Fruit fly (Drosophila melanogaster): ENCODE measurements around the gene CG33642.

The CG33642 gene

DNA sequence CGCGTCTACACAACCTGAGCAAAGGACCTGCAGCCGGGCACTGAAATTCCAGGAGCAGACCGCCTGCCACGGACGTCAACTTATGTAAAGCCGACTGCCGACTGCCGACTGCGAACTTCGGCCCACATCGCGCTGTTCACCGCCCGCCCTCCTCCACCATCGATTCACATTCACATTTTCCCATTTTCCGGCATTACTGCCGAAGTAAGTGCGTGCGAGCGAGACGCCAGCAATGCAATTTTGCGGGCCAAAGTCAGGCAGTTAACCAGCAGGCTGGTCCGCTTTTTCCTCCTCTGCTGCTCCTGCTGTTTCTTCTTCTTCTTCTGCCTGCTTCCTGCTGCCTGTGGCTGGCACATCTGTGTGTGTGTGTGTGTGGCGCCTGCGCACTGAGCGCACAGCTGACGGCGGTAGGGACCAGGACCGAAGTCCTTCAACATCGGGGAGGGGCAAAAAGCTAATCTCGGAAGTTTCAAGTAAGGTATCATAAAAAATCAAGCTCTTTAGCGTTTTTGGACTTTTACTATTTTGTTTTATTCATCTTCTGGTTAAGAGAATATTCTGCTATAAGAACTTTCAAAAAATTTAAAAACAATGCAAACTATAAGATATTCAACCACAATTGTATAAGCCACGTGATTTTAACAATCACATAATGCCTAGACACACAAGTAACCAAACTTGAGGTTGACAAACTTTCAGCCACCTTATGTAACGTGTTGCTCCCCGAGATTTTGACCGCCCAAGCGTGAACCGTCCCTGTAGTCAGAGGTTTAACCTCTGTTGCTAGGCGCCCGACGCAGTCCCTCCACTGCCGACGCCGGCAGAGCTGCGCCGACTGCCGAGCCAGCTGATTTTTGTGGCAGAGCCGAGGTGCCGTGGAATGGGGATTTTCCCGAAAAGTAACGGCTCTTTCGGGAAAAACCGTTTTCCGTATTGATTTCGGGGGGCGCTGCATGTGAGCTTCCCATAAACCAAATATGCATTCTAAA lies 18.3 kb downstream of the CG33642 start (continued):
- TF ChIP-seq fd96Cb (tag; optimal IDR thresholded peaks at IDR 0.05) (peak; percentile 34), CG11398 (GFP tag; optimal IDR thresholded peaks at IDR 0.05) (peak; percentile 23), inv (GFP tag; IDR thresholded peaks at IDR 0.05; ENCODE audit: partially characterized antibody) (no peak; the same call in 1 of the 2 replicates), dati (GFP tag; IDR thresholded peaks at IDR 0.05) (no peak), jigr1 (GFP tag; IDR thresholded peaks at IDR 0.05) (no peak), CG11247 (GFP tag; IDR thresholded peaks at IDR 0.05) (no peak), dan (GFP tag; IDR thresholded peaks at IDR 0.05) (no peak), sim (GFP tag; IDR thresholded peaks at IDR 0.05) (no peak), gro (GFP tag; optimal IDR thresholded peaks at IDR 0.05) (peak; percentile 6), CG2129 (GFP tag; IDR thresholded peaks at IDR 0.05; ENCODE audit: partially characterized antibody) (no peak), CG18764 (GFP tag; optimal IDR thresholded peaks at IDR 0.05) (no peak), Bgb (GFP tag; IDR thresholded peaks at IDR 0.05; ENCODE audit: partially characterized antibody) (peak; percentile 40; the same call in 1 of the 2 replicates), Oaz (GFP tag; IDR thresholded peaks at IDR 0.05) (no peak), tio (GFP tag; optimal IDR thresholded peaks at IDR 0.05) (peak; percentile 45), dimm (GFP tag; IDR thresholded peaks at IDR 0.05) (no peak), twi (tag; optimal IDR thresholded peaks at IDR 0.05) (peak; percentile 14), pan (optimal IDR thresholded peaks at IDR 0.05) (no peak), pan (GFP tag; optimal IDR thresholded peaks at IDR 0.05 in 1 of 2, IDR thresholded peaks at IDR 0.05 in 1 of 2) (no peak), Stat92E (GFP tag; optimal IDR thresholded peaks at IDR 0.05) (no peak), Fer3 (tag; optimal IDR thresholded peaks at IDR 0.05) (peak; percentile 8), sens-2 (GFP tag; IDR thresholded peaks at IDR 0.05) (no peak), CG8924 (tag; optimal IDR thresholded peaks at IDR 0.05) (peak; percentile 33), Aef1 (GFP tag; IDR thresholded peaks at IDR 0.05) (peak; percentile 7; the same call in 1 of the 3 replicates), ato (GFP tag; IDR thresholded peaks at IDR 0.05; ENCODE audit: partially characterized antibody) (no peak), aop (GFP tag; IDR thresholded peaks at IDR 0.05) (no peak), CG12236 (GFP tag; optimal IDR thresholded peaks at IDR 0.05) (no peak), Mrtf (GFP tag; IDR thresholded peaks at IDR 0.05) (no peak), CG11696 (GFP tag; IDR thresholded peaks at IDR 0.05) (no peak), gfzf (GFP tag; optimal IDR thresholded peaks at IDR 0.05) (no peak), ab (GFP tag; optimal IDR thresholded peaks at IDR 0.05) (no peak), MBD-R2 (GFP tag; IDR thresholded peaks at IDR 0.05) (no peak), CG2712 (tag; optimal IDR thresholded peaks at IDR 0.05) (peak; percentile 63), CG15514 (GFP tag; optimal IDR thresholded peaks at IDR 0.05) (peak; percentile 4), CG9215 (GFP tag; IDR thresholded peaks at IDR 0.05) (peak; percentile 55), Ssrp (tag; optimal IDR thresholded peaks at IDR 0.05) (peak; percentile 27), HHEX (GFP tag; optimal IDR thresholded peaks at IDR 0.05) (peak; percentile 21), Hr3 (GFP tag; optimal IDR thresholded peaks at IDR 0.05) (peak; percentile 33), jing (GFP tag; optimal IDR thresholded peaks at IDR 0.05) (peak; percentile 15), zfh1 (GFP tag; IDR thresholded peaks at IDR 0.05) (0 out of 3 replicates have a peak, but pooled peaks have one; percentile 7), grau (tag; optimal IDR thresholded peaks at IDR 0.05) (peak; percentile 64), CG7745 (tag; optimal IDR thresholded peaks at IDR 0.05) (no peak), Deaf1 (tag; optimal IDR thresholded peaks at IDR 0.05) (peak; percentile 96), CG42726 (GFP tag; IDR thresholded peaks at IDR 0.05; ENCODE audit: partially characterized antibody) (0 out of 2 replicates have a peak, but pooled peaks have one; percentile 4), CG10274 (GFP tag; optimal IDR thresholded peaks at IDR 0.05) (no peak), klu (GFP tag; IDR thresholded peaks at IDR 0.05) (no peak), tna (GFP tag; IDR thresholded peaks at IDR 0.05; ENCODE audit: partially characterized antibody) (no peak), Adf1 (GFP tag; IDR thresholded peaks at IDR 0.05) (peak; percentile 81), H2.0 (GFP tag; IDR thresholded peaks at IDR 0.05) (no peak)

All from whole organism, embryonic.